Worm (Caenorhabditis elegans) whole organism, late embryonic: ENCODE data around the gene ZK813.6.

ENCODE experiments used
- T23F11.4 ChIP-seq: fragments of 200-800 bp; sonication (Bioruptor generic); optimal IDR thresholded peaks from 2 replicates; lab custom pipeline; 2018; ENCODE audit warnings: mild to moderate bottlenecking, missing genetic modification characterization, missing compliant biosample characterization
- lim-6 ChIP-seq: sonication (generic microtip); optimal IDR thresholded peaks from 2 replicates; lab custom pipeline; 2016; ENCODE audit warnings: missing genetic modification characterization, missing compliant biosample characterization
- pat-9 ChIP-seq: fragments of 200-800 bp; sonication (Bioruptor generic); optimal IDR thresholded peaks from 2 replicates; lab custom pipeline; 2018; ENCODE audit warnings: mild to moderate bottlenecking, missing genetic modification characterization, moderate library complexity, missing compliant biosample characterization
- unc-86 ChIP-seq: sonication (generic microtip); optimal IDR thresholded peaks from 2 replicates; lab custom pipeline; 2016; ENCODE audit warnings: missing genetic modification characterization, missing compliant biosample characterization

DNA sequence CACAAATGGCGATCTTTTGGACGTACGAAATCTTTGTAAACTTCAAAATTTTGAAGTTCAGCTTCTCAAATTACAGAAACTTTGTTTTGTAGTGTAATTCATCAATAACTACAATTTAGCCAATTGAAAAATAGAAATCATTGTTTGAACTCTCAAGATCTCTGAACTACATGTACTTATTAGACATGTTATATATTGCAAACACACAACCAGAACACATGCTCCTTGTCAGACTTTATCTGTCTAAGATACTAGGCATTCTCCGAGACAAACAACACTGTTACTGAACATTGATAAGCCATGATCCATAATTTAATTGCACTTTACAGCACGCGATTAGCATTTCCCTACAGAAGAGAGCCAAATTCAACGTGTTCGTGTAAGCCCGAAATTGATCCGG is at the start of gene ZK813.6:
- TF ChIP-seq pat-9 (tag; lab: Kevin White, UChicago) (no peak), T23F11.4 (no peak), unc-86 (tag; lab: Kevin White, UChicago) (no peak), lim-6 (no peak)
